Worm (Caenorhabditis elegans): ENCODE results near the gene M163.10.

DNA sequence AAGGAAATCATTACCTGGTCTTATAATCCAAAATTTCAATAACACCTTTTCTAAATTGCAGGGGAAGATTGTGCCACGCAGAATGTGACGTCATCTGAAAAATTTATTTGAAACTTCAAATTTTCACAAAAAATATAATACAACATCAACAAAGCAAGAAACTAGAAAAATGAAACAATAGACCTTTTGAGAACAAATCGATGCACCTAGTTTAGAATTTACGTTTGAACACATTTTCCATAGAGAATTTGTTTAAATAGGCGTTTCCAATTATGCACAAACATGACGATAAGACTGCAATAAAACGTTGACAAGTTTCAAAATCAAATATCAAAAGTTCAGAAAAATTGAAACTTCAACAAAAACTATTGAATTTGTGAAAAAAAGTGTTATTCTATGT, 42.0 kb downstream of the M163.10 start, which contains the start of gene fbxa-141:
- TF ChIP-seq lin-39 (tag; optimal IDR thresholded peaks at IDR 0.05): no peak
- TF ChIP-seq lsy-2 (tag; optimal IDR thresholded peaks at IDR 0.05): no peak
- TF ChIP-seq ama-1 (optimal IDR thresholded peaks at IDR 0.05): no peak
- no peak for TF ChIP-seq nhr-77 (tag; optimal IDR thresholded peaks at IDR 0.05)
- no peak for TF ChIP-seq F13H6.1 (tag; optimal IDR thresholded peaks at IDR 0.05)
- TF ChIP-seq blmp-1 (tag; optimal IDR thresholded peaks at IDR 0.05; ENCODE audit: insufficient read depth): no peak
- no peak for TF ChIP-seq ztf-11 (tag; optimal IDR thresholded peaks at IDR 0.05)

Measured in whole organism, L2 larva.